Fruit fly (Drosophila melanogaster) whole organism, adult: Measurements from ENCODE around the gene CG14367.

Experiments used
- CG11617 ChIP-seq: fragments of 200-800 bp; sonication (Bioruptor generic); optimal IDR thresholded peaks from 2 replicates; lab custom pipeline; 2017; ENCODE audit warnings: mild to moderate bottlenecking, missing biosample characterization, missing genetic modification reagents, missing genetic modification characterization
- CG12768 ChIP-seq: fragments of 200-800 bp; sonication (Bioruptor generic); optimal IDR thresholded peaks from 2 replicates; lab custom pipeline; 2017; ENCODE audit warnings: missing biosample characterization, missing genetic modification characterization, mild to moderate bottlenecking, moderate library complexity, missing genetic modification reagents
- CG14711 ChIP-seq: fragments of 200-800 bp; sonication (Bioruptor generic); optimal IDR thresholded peaks from 2 replicates; lab custom pipeline; 2018; ENCODE audit warnings: missing biosample characterization, mild to moderate bottlenecking, missing genetic modification characterization, moderate library complexity
- CG1620 ChIP-seq: fragments of 200-800 bp; sonication (Bioruptor generic); optimal IDR thresholded peaks from 2 replicates; lab custom pipeline; 2016; ENCODE audit warnings: missing biosample characterization, missing genetic modification characterization
- CG33017 ChIP-seq: fragments of 200-800 bp; sonication (Bioruptor generic); optimal IDR thresholded peaks from 2 replicates; lab custom pipeline; 2018; ENCODE audit warnings: missing biosample characterization, mild to moderate bottlenecking, missing genetic modification characterization, moderate library complexity
- CG5204 ChIP-seq: fragments of 200-800 bp; sonication (Bioruptor generic); optimal IDR thresholded peaks from 2 replicates; lab custom pipeline; 2016; ENCODE audit warnings: missing biosample characterization, missing genetic modification characterization
- CG7045 ChIP-seq: fragments of 200-800 bp; sonication (Bioruptor generic); optimal IDR thresholded peaks from 2 replicates; lab custom pipeline; 2017; ENCODE audit warnings: missing biosample characterization, mild to moderate bottlenecking, missing genetic modification characterization
- CG7101 ChIP-seq: fragments of 200-800 bp; sonication (Bioruptor generic); optimal IDR thresholded peaks from 2 replicates; lab custom pipeline; 2018; ENCODE audit warnings: missing biosample characterization, mild to moderate bottlenecking, missing genetic modification characterization, moderate library complexity
- Clk ChIP-seq: fragments of 200-800 bp; sonication (Bioruptor generic); optimal IDR thresholded peaks from 2 replicates; lab custom pipeline; 2017; ENCODE audit warnings: missing biosample characterization, missing genetic modification characterization
- Crg-1 ChIP-seq: fragments of 200-800 bp; sonication (Bioruptor generic); optimal IDR thresholded peaks from 2 replicates; lab custom pipeline; 2016; ENCODE audit warnings: missing biosample characterization, missing genetic modification characterization
- Hr96 ChIP-seq: fragments of 200-800 bp; sonication (Bioruptor generic); optimal IDR thresholded peaks from 2 replicates; lab custom pipeline; 2016; ENCODE audit warnings: missing biosample characterization, missing genetic modification characterization
- Mnt ChIP-seq: fragments of 200-800 bp; sonication (Bioruptor generic); optimal IDR thresholded peaks from 2 replicates; lab custom pipeline; 2016; ENCODE audit warnings: missing biosample characterization, mild to moderate bottlenecking, missing genetic modification characterization
- bab1 ChIP-seq: fragments of 200-800 bp; sonication (Bioruptor generic); optimal IDR thresholded peaks from 3 replicates; lab custom pipeline; 2019; ENCODE audit warnings: missing biosample characterization, mild to moderate bottlenecking, missing genetic modification characterization, moderate library complexity
- cic ChIP-seq: fragments of 200-800 bp; sonication (Bioruptor generic); optimal IDR thresholded peaks from 2 replicates; lab custom pipeline; 2017; ENCODE audit warnings: missing biosample characterization, mild to moderate bottlenecking, missing genetic modification characterization, moderate library complexity
- cnc ChIP-seq, 2 experiments: fragments of >200 bp; optimal IDR thresholded peaks; 2 replicates each; lab custom pipeline; 2017
- kay ChIP-seq: fragments of 200-800 bp; sonication (Bioruptor generic); peaks from one replicate; lab custom pipeline; 2016; ENCODE audit warnings: missing biosample characterization, missing genetic modification characterization, borderline replicate concordance
- ovo ChIP-seq: fragments of 200-800 bp; sonication (Bioruptor generic); optimal IDR thresholded peaks from 2 replicates; lab custom pipeline; 2016; ENCODE audit warnings: missing biosample characterization, missing genetic modification characterization
- pad ChIP-seq: fragments of 200-800 bp; sonication (Bioruptor generic); optimal IDR thresholded peaks from 3 replicates; lab custom pipeline; 2017; ENCODE audit warnings: missing biosample characterization, missing genetic modification characterization, mild to moderate bottlenecking, moderate library complexity, missing genetic modification reagents
- tj ChIP-seq: fragments of 200-800 bp; sonication (Bioruptor generic); optimal IDR thresholded peaks from 3 replicates; lab custom pipeline; 2017; ENCODE audit warnings: missing biosample characterization, mild to moderate bottlenecking, missing genetic modification characterization, moderate library complexity
- toe ChIP-seq: fragments of 200-800 bp; sonication (Bioruptor generic); optimal IDR thresholded peaks from 2 replicates; lab custom pipeline; 2016; ENCODE audit warnings: missing biosample characterization, missing genetic modification characterization

CG14367 gene

DNA sequence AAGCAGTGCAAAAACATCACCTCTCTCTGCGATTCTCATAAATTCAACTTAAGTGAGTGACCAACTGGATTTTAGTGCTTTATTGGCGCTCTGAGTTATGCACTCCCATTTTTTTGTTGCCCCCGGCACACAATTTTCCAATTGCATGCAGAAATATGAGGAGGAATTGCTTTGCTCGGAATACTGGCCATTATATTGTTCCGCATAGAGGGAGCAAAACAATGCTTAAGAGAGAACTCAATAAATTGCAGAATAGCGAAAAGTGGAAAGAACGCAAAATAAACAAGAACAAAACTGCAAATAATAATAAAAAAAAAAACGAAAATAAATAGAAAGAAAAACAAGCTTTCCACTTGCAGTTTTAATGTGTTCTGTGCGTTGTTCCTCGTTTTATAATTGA is 26.9 kb downstream of the CG14367 start:
- TF ChIP-seq CG12768, result no peak
- peak; percentile 93 for TF ChIP-seq tj

- no peak for TF ChIP-seq pad (GFP tag; lab: Kevin White, UChicago)
- TF ChIP-seq cic (GFP tag; lab: Kevin White, UChicago), result no peak
- TF ChIP-seq CG5204 (GFP tag; lab: Kevin White, UChicago), result no peak
- TF ChIP-seq CG11617 (GFP tag; lab: Kevin White, UChicago), result no peak
- no peak for TF ChIP-seq tj
- TF ChIP-seq CG33017 (tag; lab: Kevin White, UChicago), result no peak
- no peak for TF ChIP-seq ovo (GFP tag; lab: Kevin White, UChicago)
Measured at dm6 chr3R:13721998-13722397, 28.1 kb downstream of the CG14367 start.

DNA sequence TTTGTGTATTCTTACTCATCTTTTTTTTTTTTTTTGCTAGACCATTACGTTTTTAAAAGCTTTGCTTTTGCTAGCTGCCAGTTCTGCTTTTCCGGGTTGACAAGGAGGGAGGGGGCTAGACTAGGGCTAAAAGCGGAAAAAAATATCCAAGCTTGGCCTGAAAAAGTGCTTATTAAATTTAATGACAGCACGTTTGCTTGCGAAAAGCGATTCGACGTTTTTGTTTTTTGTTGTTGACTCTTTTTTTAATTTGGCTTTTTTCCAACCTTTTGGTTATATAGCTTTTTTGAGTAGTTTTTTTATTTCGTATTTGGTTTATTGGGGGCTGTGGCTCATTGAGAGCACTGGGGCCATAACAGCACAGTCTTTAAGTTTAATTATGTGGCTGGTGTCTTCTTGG is 28.6 kb downstream of the CG14367 start:
- TF ChIP-seq tj (peak; percentile 95), Crg-1 (GFP tag; lab: Kevin White, UChicago) (no peak)

DNA sequence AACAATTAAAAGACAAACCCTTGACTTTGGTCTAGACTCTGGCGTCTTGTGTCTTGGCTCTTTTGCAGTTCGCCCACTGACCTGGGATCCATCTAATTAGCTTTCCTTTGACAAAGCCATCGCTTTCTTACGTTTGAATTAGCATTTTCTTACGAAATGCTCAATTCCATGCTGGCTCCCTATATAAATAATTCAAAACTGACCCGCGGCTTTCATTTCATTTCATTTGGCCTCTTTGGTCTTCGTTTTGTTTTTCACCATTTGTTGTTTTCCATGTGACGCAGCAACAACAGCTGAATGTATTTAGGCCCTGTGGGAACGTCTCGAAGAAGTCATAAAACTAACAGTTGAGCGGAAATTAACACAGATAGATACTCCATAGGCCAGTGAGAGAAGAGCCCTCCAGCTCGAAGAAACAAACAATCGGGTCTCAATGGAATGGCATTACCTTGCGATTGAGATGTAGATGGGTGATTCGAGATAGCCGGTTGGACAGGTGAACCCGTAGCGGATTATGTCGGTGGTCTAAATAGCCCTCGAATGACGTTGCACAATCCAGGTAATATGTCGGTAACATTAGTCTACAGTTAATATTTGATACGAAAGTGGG is 30.3 kb downstream of the CG14367 start:
- TF ChIP-seq cnc (optimal IDR thresholded peaks at IDR 0.05; lab: Kevin White, UChicago) (no peak), CG7045 (GFP tag; lab: Kevin White, UChicago) (no peak), kay (peak; percentile 7), tj (no peak), CG11617 (GFP tag; lab: Kevin White, UChicago) (no peak), CG1620 (GFP tag; lab: Kevin White, UChicago) (no peak)

dm6 chr3R:13726795-13727194 is 32.9 kb downstream of the CG14367 start:
- TF ChIP-seq CG14711, result no peak
- TF ChIP-seq kay, result no peak
- no peak for TF ChIP-seq Hr96 (GFP tag; lab: Kevin White, UChicago)
- TF ChIP-seq CG11617 (GFP tag; lab: Kevin White, UChicago), result no peak
- TF ChIP-seq tj, result no peak
- TF ChIP-seq Crg-1 (GFP tag; lab: Kevin White, UChicago), result no peak
- no peak for TF ChIP-seq CG12768
- no peak for TF ChIP-seq pad (GFP tag; lab: Kevin White, UChicago)
- TF ChIP-seq CG7045 (GFP tag; lab: Kevin White, UChicago), result no peak
- no peak for TF ChIP-seq ovo (GFP tag; lab: Kevin White, UChicago)
- TF ChIP-seq Mnt (GFP tag; lab: Kevin White, UChicago), result no peak
- TF ChIP-seq CG1620 (GFP tag; lab: Kevin White, UChicago), result no peak
- no peak for TF ChIP-seq cnc (optimal IDR thresholded peaks at IDR 0.05; lab: Kevin White, UChicago)
- TF ChIP-seq CG7101, result no peak
- no peak for TF ChIP-seq cic (GFP tag; lab: Kevin White, UChicago)
- TF ChIP-seq toe (GFP tag; lab: Kevin White, UChicago), result no peak
- no peak for TF ChIP-seq bab1 (GFP tag; lab: Kevin White, UChicago)

dm6 chr3R:13728897-13729296 is 35.0 kb downstream of the CG14367 start:
- TF ChIP-seq Mnt (GFP tag; lab: Kevin White, UChicago) (no peak), cic (GFP tag; lab: Kevin White, UChicago) (no peak), Hr96 (GFP tag; lab: Kevin White, UChicago) (no peak), Clk (GFP tag; lab: Kevin White, UChicago) (no peak), CG1620 (GFP tag; lab: Kevin White, UChicago) (no peak), CG12768 (no peak), CG7045 (GFP tag; lab: Kevin White, UChicago) (no peak), CG7101 (no peak), cnc (optimal IDR thresholded peaks at IDR 0.05; lab: Kevin White, UChicago) (no peak), ovo (GFP tag; lab: Kevin White, UChicago) (peak; percentile 48), tj (peak; percentile 99), kay (no peak), CG11617 (GFP tag; lab: Kevin White, UChicago) (no peak), pad (GFP tag; lab: Kevin White, UChicago) (no peak)

- TF ChIP-seq tj (peak; percentile 56), Mnt (GFP tag; lab: Kevin White, UChicago) (no peak)
Measured at dm6 chr3R:13730005-13730404, 36.2 kb downstream of the CG14367 start.

- TF ChIP-seq tj, result no peak
- no peak for TF ChIP-seq CG7101
- TF ChIP-seq Hr96 (GFP tag; lab: Kevin White, UChicago), result no peak
- TF ChIP-seq CG12768, result no peak
- no peak for TF ChIP-seq pad (GFP tag; lab: Kevin White, UChicago)
- no peak for TF ChIP-seq Crg-1 (GFP tag; lab: Kevin White, UChicago)
- no peak for TF ChIP-seq CG5204 (GFP tag; lab: Kevin White, UChicago)
- TF ChIP-seq CG1620 (GFP tag; lab: Kevin White, UChicago), result no peak
- TF ChIP-seq bab1 (GFP tag; lab: Kevin White, UChicago), result no peak
- TF ChIP-seq Clk (GFP tag; lab: Kevin White, UChicago), result no peak
- TF ChIP-seq ovo (GFP tag; lab: Kevin White, UChicago), result no peak
- TF ChIP-seq toe (GFP tag; lab: Kevin White, UChicago), result no peak
- no peak for TF ChIP-seq kay
- no peak for TF ChIP-seq cnc (optimal IDR thresholded peaks at IDR 0.05; lab: Kevin White, UChicago)
Measured at dm6 chr3R:13735304-13735898, 41.5 kb downstream of the CG14367 start.
